Fruit fly (Drosophila melanogaster): ENCODE data around the gene PGRP-LC.
A peak's percentile ranks its signal among the peaks of the same experiment; 100 is the strongest.

The PGRP-LC gene

DNA sequence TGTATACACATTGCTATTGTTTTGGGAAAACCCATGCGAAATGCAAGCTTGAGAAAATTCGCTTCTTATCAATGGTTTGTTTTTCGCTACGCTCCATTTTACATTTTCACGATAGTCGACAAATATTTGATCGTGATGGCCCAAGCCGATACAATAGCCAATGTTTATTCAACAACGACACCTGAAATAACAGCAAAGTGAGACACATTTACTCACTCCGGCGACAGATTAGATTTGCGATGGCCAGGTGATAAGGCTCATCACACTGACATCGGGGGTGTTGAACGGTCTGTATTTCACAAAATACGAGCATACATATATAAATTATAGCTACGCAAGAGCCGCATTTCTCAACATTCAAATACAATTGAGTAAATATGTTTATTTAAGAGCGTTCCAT is 58.5 kb downstream of the PGRP-LC start (continued):
- TF ChIP-seq CG10959 (GFP tag; IDR thresholded peaks at IDR 0.05) (peak; percentile 32; the same call in 1 of the 2 replicates), chm (GFP tag; IDR thresholded peaks at IDR 0.05) (peak; percentile 56), CG11398 (GFP tag; optimal IDR thresholded peaks at IDR 0.05) (peak; percentile 41), HmgZ (tag; optimal IDR thresholded peaks at IDR 0.05) (peak; percentile 44), CG3838 (GFP tag; optimal IDR thresholded peaks at IDR 0.05) (no peak), CG9437 (GFP tag; optimal IDR thresholded peaks at IDR 0.05) (no peak), Nf-YC (tag; optimal IDR thresholded peaks at IDR 0.05) (peak; percentile 22), CG8290 (GFP tag; optimal IDR thresholded peaks at IDR 0.05) (peak; percentile 53), CG8290 (tag; optimal IDR thresholded peaks at IDR 0.05) (peak in 1 of 2 experiments; percentile 91), CG2889 (GFP tag; IDR thresholded peaks at IDR 0.05) (no peak), emc (GFP tag; optimal IDR thresholded peaks at IDR 0.05) (peak; percentile 10), CG13624 (GFP tag; optimal IDR thresholded peaks at IDR 0.05) (peak; percentile 45), CG11723 (GFP tag; optimal IDR thresholded peaks at IDR 0.05) (peak; percentile 46), CG4617 (GFP tag; optimal IDR thresholded peaks at IDR 0.05; ENCODE audit: borderline replicate concordance) (no peak), bsh (GFP tag; optimal IDR thresholded peaks at IDR 0.05) (peak in 1 of 2 experiments; percentile 4), oc (tag; optimal IDR thresholded peaks at IDR 0.05) (no peak), pfk (GFP tag; optimal IDR thresholded peaks at IDR 0.05) (peak; percentile 69), salm (tag; optimal IDR thresholded peaks at IDR 0.05) (peak; percentile 29), cato (GFP tag; optimal IDR thresholded peaks at IDR 0.05; ENCODE audit: borderline replicate concordance) (no peak), vfl (GFP tag; optimal IDR thresholded peaks at IDR 0.05) (peak; percentile 19), her (GFP tag; optimal IDR thresholded peaks at IDR 0.05) (peak; percentile 71), Dp (GFP tag; optimal IDR thresholded peaks at IDR 0.05) (no peak), Blimp-1 (GFP tag; optimal IDR thresholded peaks at IDR 0.05) (peak; percentile 58), CG13894 (tag; optimal IDR thresholded peaks at IDR 0.05) (peak; percentile 80), CG16815 (GFP tag; optimal IDR thresholded peaks at IDR 0.05) (no peak), zen (tag; optimal IDR thresholded peaks at IDR 0.05) (no peak), sna (GFP tag; IDR thresholded peaks at IDR 0.05; ENCODE audit: partially characterized antibody) (no peak), Lpt (GFP tag; optimal IDR thresholded peaks at IDR 0.05) (no peak)
